Worm (Caenorhabditis elegans): ENCODE data around the gene kqt-3.

Gene kqt-3

DNA sequence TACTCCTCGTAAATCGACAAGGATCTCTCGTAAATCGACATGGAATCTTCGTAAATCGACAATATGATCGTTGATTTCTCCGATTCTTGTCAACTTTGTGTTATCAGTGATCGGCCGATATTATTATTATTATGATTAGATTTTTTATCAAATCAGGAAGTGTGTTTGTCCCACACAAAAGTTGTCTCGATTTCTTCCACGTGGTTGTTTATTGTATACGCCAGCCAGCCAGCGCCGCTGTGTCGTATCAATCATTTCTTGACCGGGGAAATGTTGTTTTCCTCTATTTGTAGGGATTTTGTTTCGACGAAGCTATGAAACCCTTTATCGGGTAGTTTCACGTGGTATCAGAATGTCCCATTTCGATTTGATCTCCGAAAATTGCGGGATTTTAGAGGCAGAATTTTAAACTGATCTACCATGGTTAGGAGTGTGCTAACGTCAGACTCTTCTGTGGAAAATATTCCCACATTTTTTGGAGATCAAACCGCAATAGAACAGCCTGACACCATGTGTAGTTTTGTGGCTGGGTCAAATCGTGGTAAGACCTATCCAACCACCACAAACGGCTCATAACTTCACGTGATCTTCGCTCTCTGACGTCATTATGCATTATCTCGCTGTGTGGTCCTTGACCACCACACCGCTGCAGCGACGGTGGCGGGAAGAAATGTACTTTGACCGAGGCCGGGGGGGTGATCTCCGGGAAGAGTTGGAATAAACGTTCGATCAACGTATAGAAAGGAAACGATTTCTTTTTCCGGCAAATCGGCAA is 41.9 kb downstream of the kqt-3 start:
- TF ChIP-seq nhr-12 (tag; optimal IDR thresholded peaks at IDR 0.05) = no peak
- TF ChIP-seq lsy-2 (tag; optimal IDR thresholded peaks at IDR 0.05) = no peak
- peak; percentile 8 for TF ChIP-seq elt-1 (tag; optimal IDR thresholded peaks at IDR 0.05; ENCODE audit: borderline replicate concordance, insufficient read depth)
- peak; percentile 1 for TF ChIP-seq elt-3 (tag; optimal IDR thresholded peaks at IDR 0.05)
- TF ChIP-seq zip-8 (tag; optimal IDR thresholded peaks at IDR 0.05) = no peak
- TF ChIP-seq lin-13 (tag; optimal IDR thresholded peaks at IDR 0.05) = peak; percentile 14
- peak; percentile 57 for TF ChIP-seq nhr-2 (tag; optimal IDR thresholded peaks at IDR 0.05)
- TF ChIP-seq flh-1 (GFP tag; optimal IDR thresholded peaks at IDR 0.05) = no peak
- TF ChIP-seq sptf-1 (tag; optimal IDR thresholded peaks at IDR 0.05) = no peak

DNA sequence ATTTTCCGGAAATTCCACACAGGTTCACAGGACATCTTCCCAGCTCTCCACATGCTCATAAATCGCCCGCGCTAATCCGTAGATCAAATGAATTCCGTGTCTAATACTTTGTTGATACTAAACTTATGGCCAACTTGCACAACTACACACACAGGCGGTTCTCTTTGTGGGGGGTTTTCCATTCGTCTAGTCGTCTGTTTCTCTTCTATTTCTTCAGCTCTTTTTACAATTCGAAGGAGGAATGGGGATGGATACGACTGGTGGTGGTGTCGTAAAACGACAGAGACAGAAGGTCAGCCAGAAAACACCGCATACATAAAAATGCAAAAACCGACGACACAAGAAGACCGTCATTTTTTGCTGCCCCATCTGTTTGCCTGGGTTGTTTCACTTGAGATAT is 43.3 kb downstream of the kqt-3 start:
- TF ChIP-seq ceh-43 (GFP tag; optimal IDR thresholded peaks at IDR 0.05) = no peak
- TF ChIP-seq tbx-8 (GFP tag; optimal IDR thresholded peaks at IDR 0.05) = no peak
- TF ChIP-seq hlh-1 (tag; optimal IDR thresholded peaks at IDR 0.05) = peak; percentile 47
- no peak for TF ChIP-seq ceh-83 (GFP tag; optimal IDR thresholded peaks at IDR 0.05)
- TF ChIP-seq drap-1 (GFP tag; optimal IDR thresholded peaks at IDR 0.05) = no peak
- no peak for TF ChIP-seq unc-39 (tag; optimal IDR thresholded peaks at IDR 0.05)
- TF ChIP-seq mls-2 (tag; optimal IDR thresholded peaks at IDR 0.05) = no peak
- no peak for TF ChIP-seq M03D4.4 (tag; optimal IDR thresholded peaks at IDR 0.05)
- TF ChIP-seq nhr-12 (tag; optimal IDR thresholded peaks at IDR 0.05) = no peak
- no peak for TF ChIP-seq lsy-2 (tag; optimal IDR thresholded peaks at IDR 0.05)
- TF ChIP-seq ces-1 (GFP tag; optimal IDR thresholded peaks at IDR 0.05) = no peak
- no peak for TF ChIP-seq bed-3 (GFP tag; optimal IDR thresholded peaks at IDR 0.05)
- TF ChIP-seq mab-5 (tag; optimal IDR thresholded peaks at IDR 0.05) = no peak
- no peak for TF ChIP-seq unc-62 (GFP tag; optimal IDR thresholded peaks at IDR 0.05)
- no peak for TF ChIP-seq sptf-1 (tag; optimal IDR thresholded peaks at IDR 0.05)
- no peak for TF ChIP-seq snpc-4 (tag; optimal IDR thresholded peaks at IDR 0.05)
- TF ChIP-seq cnd-1 (tag; optimal IDR thresholded peaks at IDR 0.05) = peak; percentile 57
- TF ChIP-seq ham-2 (GFP tag; optimal IDR thresholded peaks at IDR 0.05) = no peak
- no peak for TF ChIP-seq ceh-39 (tag; optimal IDR thresholded peaks at IDR 0.05)
- no peak for TF ChIP-seq nhr-76 (tag; optimal IDR thresholded peaks at IDR 0.05)
- no peak for TF ChIP-seq elt-1 (tag; optimal IDR thresholded peaks at IDR 0.05; ENCODE audit: borderline replicate concordance, insufficient read depth)
- TF ChIP-seq elt-3 (tag; optimal IDR thresholded peaks at IDR 0.05) = no peak
- TF ChIP-seq nhr-237 (tag; optimal IDR thresholded peaks at IDR 0.05) = no peak
- peak; percentile 16 for TF ChIP-seq pha-4 (tag; optimal IDR thresholded peaks at IDR 0.05)

DNA sequence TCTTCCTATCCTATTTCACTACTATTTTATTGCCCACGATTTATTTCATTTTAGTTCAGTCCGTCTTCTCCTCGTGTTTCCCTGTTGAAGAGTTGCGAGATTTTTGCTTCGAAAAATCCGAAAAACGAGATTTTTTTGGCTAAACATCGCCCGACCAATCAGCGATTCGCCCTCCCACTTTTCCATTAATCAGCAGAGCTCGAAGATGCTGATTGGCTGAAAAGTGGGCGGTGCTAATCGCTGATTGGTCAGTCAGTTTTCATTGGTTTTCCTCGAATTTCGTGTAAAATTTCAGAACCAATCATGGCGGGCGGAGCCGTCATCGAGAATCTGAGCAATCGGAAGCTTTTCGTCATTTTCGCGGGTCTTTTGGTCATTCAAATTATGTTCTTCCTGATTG is 45.4 kb downstream of the kqt-3 start, which contains the start of gene mig-14:
Gene mig-14 (plus strand): TSS at position 290 of the 400 bp plus-strand sequence.
- no peak for TF ChIP-seq hlh-1 (tag; optimal IDR thresholded peaks at IDR 0.05)
- TF ChIP-seq nhr-12 (tag; optimal IDR thresholded peaks at IDR 0.05) = no peak
- TF ChIP-seq ztf-11 (tag; optimal IDR thresholded peaks at IDR 0.05) = no peak
- no peak for TF ChIP-seq nhr-76 (tag; optimal IDR thresholded peaks at IDR 0.05)
- no peak for TF ChIP-seq mep-1 (tag; optimal IDR thresholded peaks at IDR 0.05)
- no peak for TF ChIP-seq nhr-2 (tag; optimal IDR thresholded peaks at IDR 0.05)
- TF ChIP-seq unc-62 (GFP tag; optimal IDR thresholded peaks at IDR 0.05) = no peak
- no peak for TF ChIP-seq sptf-1 (tag; optimal IDR thresholded peaks at IDR 0.05)
- TF ChIP-seq pha-4 (tag; optimal IDR thresholded peaks at IDR 0.05) = no peak
- no peak for TF ChIP-seq unc-39 (tag; optimal IDR thresholded peaks at IDR 0.05)
- TF ChIP-seq ham-2 (GFP tag; optimal IDR thresholded peaks at IDR 0.05) = no peak
- TF ChIP-seq ceh-43 (GFP tag; optimal IDR thresholded peaks at IDR 0.05) = no peak
- TF ChIP-seq mls-2 (tag; optimal IDR thresholded peaks at IDR 0.05) = no peak
- no peak for TF ChIP-seq lin-32 (GFP tag; optimal IDR thresholded peaks at IDR 0.05)
- no peak for TF ChIP-seq nhr-28 (tag; optimal IDR thresholded peaks at IDR 0.05)
- TF ChIP-seq unc-120 (tag; optimal IDR thresholded peaks at IDR 0.05; ENCODE audit: poor library complexity, severe bottlenecking) = no peak

DNA sequence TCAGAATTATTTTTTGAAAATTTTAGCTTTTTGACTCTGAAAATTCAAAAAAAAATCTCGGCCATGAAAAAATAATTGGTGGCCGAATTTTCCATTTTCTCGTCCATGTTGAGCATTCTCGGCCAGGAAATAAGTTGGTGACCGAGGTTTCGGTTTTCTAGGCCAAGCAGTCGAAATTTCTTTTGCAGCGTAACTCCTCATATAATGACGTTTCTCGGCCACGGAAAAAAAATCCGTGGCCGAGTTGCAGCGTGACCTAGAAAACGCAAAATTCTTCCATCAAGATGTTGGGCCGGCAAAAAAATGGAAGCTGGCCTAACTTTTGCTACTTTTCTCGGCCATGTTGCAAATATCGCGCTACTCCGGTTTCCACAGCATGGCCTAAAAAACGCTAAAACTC is 54.0 kb downstream of the kqt-3 start:
- TF ChIP-seq mab-5 (tag; optimal IDR thresholded peaks at IDR 0.05) = no peak
- TF ChIP-seq nhr-76 (tag; optimal IDR thresholded peaks at IDR 0.05) = no peak
- no peak for TF ChIP-seq unc-39 (tag; optimal IDR thresholded peaks at IDR 0.05)
- TF ChIP-seq ceh-39 (tag; optimal IDR thresholded peaks at IDR 0.05) = no peak
- no peak for TF ChIP-seq ham-2 (GFP tag; optimal IDR thresholded peaks at IDR 0.05)
- TF ChIP-seq tbx-8 (GFP tag; optimal IDR thresholded peaks at IDR 0.05) = no peak
- no peak for TF ChIP-seq cnd-1 (tag; optimal IDR thresholded peaks at IDR 0.05)
- no peak for TF ChIP-seq blmp-1 (tag; optimal IDR thresholded peaks at IDR 0.05)
